Fruit fly (Drosophila melanogaster): Measurements from ENCODE around the gene Pgm1.

DNA sequence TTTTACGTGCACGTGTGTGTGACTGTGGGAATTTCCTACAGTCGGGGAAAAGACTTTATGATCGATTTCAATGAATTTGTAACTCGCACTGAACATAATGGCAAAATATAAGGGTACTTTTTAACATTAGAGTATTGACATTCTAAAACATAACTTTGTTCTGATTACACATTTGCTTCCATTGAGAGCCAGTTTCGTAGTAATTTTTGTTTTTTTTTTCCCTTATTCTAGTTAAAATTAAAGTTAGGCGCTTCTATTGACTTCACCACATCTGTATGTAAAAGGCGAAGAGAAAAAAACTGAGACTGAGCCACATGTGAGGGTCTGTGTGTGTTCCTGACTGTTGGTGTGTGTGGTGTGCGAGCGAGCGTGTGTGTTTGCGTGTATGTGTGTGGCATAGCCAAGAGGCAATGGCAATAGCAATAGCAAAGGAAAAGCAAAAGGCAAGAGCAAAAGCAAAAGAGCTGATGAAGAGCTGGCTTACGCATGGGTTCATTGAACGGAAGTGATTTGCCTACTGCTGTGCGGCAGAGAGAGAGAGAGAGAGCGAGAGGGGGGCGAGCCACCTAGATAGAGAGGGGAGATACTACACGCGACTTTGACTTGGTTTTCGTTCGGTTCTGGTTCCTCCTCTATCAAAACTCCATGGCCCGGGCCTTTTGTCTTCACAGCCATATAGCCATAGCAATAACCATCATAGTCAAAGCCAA, 33.7 kb upstream of the Pgm1 start:
- TF ChIP-seq rn (GFP tag; IDR thresholded peaks at IDR 0.05) (no peak), Ets98B (GFP tag; IDR thresholded peaks at IDR 0.05) (peak; percentile 74), Pif1B (GFP tag; optimal IDR thresholded peaks at IDR 0.05) (peak; percentile 61), CG10348 (GFP tag; IDR thresholded peaks at IDR 0.05) (0 out of 2 replicates have a peak, but pooled peaks have one; percentile 10), D1 (tag; optimal IDR thresholded peaks at IDR 0.05) (no peak), CG8301 (tag; optimal IDR thresholded peaks at IDR 0.05) (peak; percentile 88), CG9948 (tag; optimal IDR thresholded peaks at IDR 0.05) (peak; percentile 66), Pif1A (GFP tag; optimal IDR thresholded peaks at IDR 0.05) (peak; percentile 82), CG8159 (tag; optimal IDR thresholded peaks at IDR 0.05) (peak; percentile 72), gl (tag; optimal IDR thresholded peaks at IDR 0.05) (no peak), CG34367 (tag; optimal IDR thresholded peaks at IDR 0.05) (peak; percentile 63)

Data from whole organism, pupa.